Fruit fly (Drosophila melanogaster) whole organism, embryonic: Measurements from ENCODE around the gene Atu.

Experiments
- Atf-2 ChIP-seq: fragments of 200-800 bp; sonication (Bioruptor generic); optimal IDR thresholded peaks from 2 replicates; lab custom pipeline; 2016; ENCODE audit warnings: missing biosample characterization, missing genetic modification characterization
- Atf3 ChIP-seq: fragments of 200-800 bp; sonication (Bioruptor generic); optimal IDR thresholded peaks from 3 replicates; lab custom pipeline; 2016; ENCODE audit warnings: missing biosample characterization, missing genetic modification characterization
- Bdp1 ChIP-seq: fragments of 200-800 bp; sonication (Bioruptor generic); optimal IDR thresholded peaks from 3 replicates; lab custom pipeline; 2016; ENCODE audit warnings: missing biosample characterization, missing genetic modification characterization
- CG10267 ChIP-seq: fragments of 200-800 bp; sonication (Bioruptor generic); optimal IDR thresholded peaks from 2 replicates; lab custom pipeline; 2018; ENCODE audit warnings: missing biosample characterization, mild to moderate bottlenecking, missing genetic modification characterization, moderate library complexity
- CG11247 ChIP-seq: fragments of 200-800 bp; sonication (Bioruptor generic); IDR thresholded peaks from 2 replicates; pipeline ENCODE4 v1.3.6; 2022; ENCODE audit warnings: missing biosample characterization, missing genetic modification characterization
- CG17912 ChIP-seq: fragments of 200-800 bp; sonication (Bioruptor generic); optimal IDR thresholded peaks from 2 replicates; lab custom pipeline; 2018; ENCODE audit warnings: missing biosample characterization, mild to moderate bottlenecking, missing genetic modification characterization
- CG2116 ChIP-seq: fragments of 200-800 bp; sonication (Bioruptor generic); optimal IDR thresholded peaks from 3 replicates; lab custom pipeline; 2018; ENCODE audit warnings: missing biosample characterization, mild to moderate bottlenecking, missing genetic modification characterization
- CG2120 ChIP-seq: fragments of 200-800 bp; sonication (Bioruptor generic); optimal IDR thresholded peaks from 3 replicates; lab custom pipeline; 2016; ENCODE audit warnings: missing biosample characterization, missing genetic modification characterization
- CG2129 ChIP-seq: fragments of 200-800 bp; sonication (Bioruptor generic); IDR thresholded peaks from 2 replicates; pipeline ENCODE4 v1.3.6; 2022; ENCODE audit warnings: missing biosample characterization, missing genetic modification characterization; ENCODE audit not compliant: partially characterized antibody
- CG2875 ChIP-seq: fragments of 200-800 bp; sonication (Bioruptor generic); optimal IDR thresholded peaks from 2 replicates; lab custom pipeline; 2017; ENCODE audit warnings: missing biosample characterization, mild to moderate bottlenecking, missing genetic modification characterization, missing genetic modification reagents
- CG31224 ChIP-seq: fragments of 200-800 bp; sonication (Bioruptor generic); IDR thresholded peaks from 2 replicates; pipeline ENCODE4 v1.3.6; 2022; ENCODE audit warnings: missing biosample characterization, missing genetic modification characterization
- CG32532 ChIP-seq: fragments of 200-800 bp; sonication (Bioruptor generic); IDR thresholded peaks from 2 replicates; pipeline ENCODE4 v1.3.6; 2022; ENCODE audit warnings: missing biosample characterization, missing genetic modification characterization
- CG4617 ChIP-seq: fragments of 200-800 bp; sonication (Bioruptor generic); optimal IDR thresholded peaks from 3 replicates; lab custom pipeline; 2016; ENCODE audit warnings: missing biosample characterization, missing genetic modification characterization, borderline replicate concordance
- CG6689 ChIP-seq: fragments of 200-800 bp; sonication (Bioruptor generic); IDR thresholded peaks from 2 replicates; pipeline ENCODE4 v1.3.6; 2022; ENCODE audit warnings: missing biosample characterization, missing genetic modification characterization
- CG7839 ChIP-seq: fragments of 200-800 bp; sonication (Bioruptor generic); optimal IDR thresholded peaks from 3 replicates; lab custom pipeline; 2018; ENCODE audit warnings: missing biosample characterization, mild to moderate bottlenecking, missing genetic modification characterization, moderate library complexity
- CG8359 ChIP-seq: fragments of 200-800 bp; sonication (Bioruptor generic); optimal IDR thresholded peaks from 2 replicates; lab custom pipeline; 2017; ENCODE audit warnings: missing biosample characterization, mild to moderate bottlenecking, missing genetic modification characterization, borderline replicate concordance
- CG9797 ChIP-seq: fragments of 200-800 bp; sonication (Bioruptor generic); optimal IDR thresholded peaks from 3 replicates; lab custom pipeline; 2018; ENCODE audit warnings: missing biosample characterization, mild to moderate bottlenecking, missing genetic modification characterization
- CG9876 ChIP-seq: fragments of 200-800 bp; sonication (Bioruptor generic); optimal IDR thresholded peaks from 2 replicates; lab custom pipeline; 2016; ENCODE audit warnings: missing biosample characterization, missing genetic modification characterization
- CkIIα-i1 ChIP-seq: fragments of 200-800 bp; sonication (Bioruptor generic); IDR thresholded peaks from 2 replicates; pipeline ENCODE4 v1.3.6; 2022; ENCODE audit warnings: missing biosample characterization, missing genetic modification characterization
- CoRest ChIP-seq: fragments of 200-800 bp; sonication (Bioruptor generic); optimal IDR thresholded peaks from 3 replicates; lab custom pipeline; 2018; ENCODE audit warnings: missing biosample characterization, mild to moderate bottlenecking, missing genetic modification characterization, moderate library complexity
- D19A ChIP-seq: fragments of 200-800 bp; optimal IDR thresholded peaks from 3 replicates; lab custom pipeline; 2019; ENCODE audit warnings: missing biosample characterization, mild to moderate bottlenecking, missing genetic modification characterization, moderate library complexity
- Dp ChIP-seq: fragments of 200-800 bp; sonication (Bioruptor generic); optimal IDR thresholded peaks from 2 replicates; lab custom pipeline; 2018; ENCODE audit warnings: missing biosample characterization, mild to moderate bottlenecking, missing genetic modification characterization, moderate library complexity
- GATAe ChIP-seq: fragments of 200-800 bp; sonication (Bioruptor generic); conservative IDR thresholded peaks from 2 replicates; pipeline ENCODE4 v1.3.6; 2022; ENCODE audit warnings: missing biosample characterization, missing genetic modification characterization
- H15 ChIP-seq: fragments of 200-800 bp; sonication (Bioruptor generic); IDR thresholded peaks from 3 replicates; pipeline ENCODE4 v1.3.6; 2022; ENCODE audit warnings: missing biosample characterization, missing genetic modification characterization
- Lhr ChIP-seq: fragments of 200-800 bp; sonication (Bioruptor generic); optimal IDR thresholded peaks from 3 replicates; lab custom pipeline; 2017; ENCODE audit warnings: mild to moderate bottlenecking, missing biosample characterization, missing genetic modification reagents, missing genetic modification characterization
- NFAT ChIP-seq: fragments of 200-800 bp; sonication (Bioruptor generic); IDR thresholded peaks from 2 replicates; pipeline ENCODE4 v1.3.6; 2022; ENCODE audit warnings: missing biosample characterization, missing genetic modification characterization
- Poxn ChIP-seq: fragments of 200-800 bp; sonication (Bioruptor generic); IDR thresholded peaks from 2 replicates; pipeline ENCODE4 v1.3.6; 2022; ENCODE audit warnings: missing biosample characterization, missing genetic modification characterization
- Rfx ChIP-seq: fragments of 200-800 bp; sonication (Bioruptor generic); IDR thresholded peaks from 2 replicates; pipeline ENCODE4 v1.3.6; 2022; ENCODE audit warnings: missing biosample characterization, missing genetic modification characterization
- Taf1 ChIP-seq: fragments of 200-800 bp; sonication (Bioruptor generic); IDR thresholded peaks from 2 replicates; pipeline ENCODE4 v1.3.6; 2022; ENCODE audit warnings: missing biosample characterization, missing genetic modification characterization
- amos ChIP-seq: fragments of 200-800 bp; sonication (Bioruptor generic); IDR thresholded peaks from 2 replicates; pipeline ENCODE4 v1.3.6; 2022; ENCODE audit warnings: missing biosample characterization, missing genetic modification characterization; ENCODE audit not compliant: partially characterized antibody
- ash1 ChIP-seq: fragments of 200-800 bp; sonication (Bioruptor generic); optimal IDR thresholded peaks from 2 replicates; lab custom pipeline; 2018; ENCODE audit warnings: missing biosample characterization, mild to moderate bottlenecking, missing genetic modification characterization
- corto ChIP-seq: fragments of 200-800 bp; sonication (Bioruptor generic); optimal IDR thresholded peaks from 2 replicates; lab custom pipeline; 2016; ENCODE audit warnings: missing biosample characterization, mild to moderate bottlenecking, missing genetic modification characterization, moderate library complexity
- dmrt11E ChIP-seq: fragments of 200-800 bp; sonication (Bioruptor generic); optimal IDR thresholded peaks from 3 replicates; lab custom pipeline; 2018; ENCODE audit warnings: missing biosample characterization, mild to moderate bottlenecking, missing genetic modification characterization, moderate library complexity
- gcm2 ChIP-seq: fragments of 200-800 bp; sonication (Bioruptor generic); optimal IDR thresholded peaks from 2 replicates; lab custom pipeline; 2016; ENCODE audit warnings: missing biosample characterization, missing genetic modification characterization
- jumu ChIP-seq: fragments of 200-800 bp; sonication (Bioruptor generic); optimal IDR thresholded peaks from 3 replicates; lab custom pipeline; 2016; ENCODE audit warnings: missing biosample characterization, missing genetic modification characterization
- kni ChIP-seq: fragments of 200-800 bp; sonication (Bioruptor generic); optimal IDR thresholded peaks from 3 replicates; lab custom pipeline; 2017; ENCODE audit warnings: mild to moderate bottlenecking, missing biosample characterization, missing genetic modification reagents, missing genetic modification characterization
- nau ChIP-seq: fragments of 200-800 bp; sonication (Bioruptor generic); optimal IDR thresholded peaks from 3 replicates; lab custom pipeline; 2017; ENCODE audit warnings: missing biosample characterization, mild to moderate bottlenecking, missing genetic modification characterization, missing genetic modification reagents
- org-1 ChIP-seq: fragments of 200-800 bp; sonication (Bioruptor generic); optimal IDR thresholded peaks from 2 replicates; lab custom pipeline; 2017; ENCODE audit warnings: missing biosample characterization, missing genetic modification characterization
- peb ChIP-seq: fragments of 200-800 bp; sonication (Bioruptor generic); IDR thresholded peaks from 2 replicates; pipeline ENCODE4 v1.3.6; 2022; ENCODE audit warnings: missing biosample characterization, missing genetic modification characterization
- sc ChIP-seq, 3 experiments: fragments of >200 bp in 2 of 3; fragments of 200-800 bp in 1 of 3; sonication (Bioruptor generic) in 1 of 3; optimal IDR thresholded peaks; 2 replicates in 2 of 3; 3 replicates in 1 of 3; lab custom pipeline; 2017; ENCODE audit warnings: mild to moderate bottlenecking in 1 of 3, missing biosample characterization in 1 of 3, missing genetic modification characterization in 1 of 3, missing genetic modification reagents in 1 of 3
- stwl ChIP-seq: fragments of 200-800 bp; sonication (Bioruptor generic); optimal IDR thresholded peaks from 3 replicates; lab custom pipeline; 2018; ENCODE audit warnings: missing biosample characterization, mild to moderate bottlenecking, missing genetic modification characterization, moderate library complexity
- tap ChIP-seq: fragments of 200-800 bp; optimal IDR thresholded peaks from 3 replicates; lab custom pipeline; 2019; ENCODE audit warnings: missing biosample characterization, mild to moderate bottlenecking, missing genetic modification characterization, moderate library complexity
- vfl ChIP-seq: fragments of 200-800 bp; sonication (Bioruptor generic); optimal IDR thresholded peaks from 2 replicates; lab custom pipeline; 2016; ENCODE audit warnings: missing biosample characterization, missing genetic modification characterization

Atu gene

DNA sequence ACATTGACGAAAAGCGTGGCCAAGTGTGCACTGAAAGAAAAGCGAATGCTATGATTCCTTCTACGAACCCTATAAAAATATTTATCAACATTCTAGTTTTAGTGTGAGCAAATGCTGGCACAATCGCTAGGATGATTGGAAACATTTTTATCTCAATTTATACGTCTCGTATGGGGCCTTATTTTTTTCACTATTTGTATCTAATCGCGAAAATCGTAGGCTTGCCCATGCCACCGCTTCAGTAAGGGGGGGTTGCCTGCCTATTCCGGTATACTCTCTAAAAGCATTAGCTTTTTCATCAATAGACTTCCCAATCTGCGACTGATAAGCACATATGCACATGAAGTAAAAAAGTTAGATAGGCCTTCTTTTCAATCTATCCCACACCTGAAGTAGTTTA is 47.5 kb upstream of the Atu start (continued):
- TF ChIP-seq CG9876 (peak; percentile 6), CG2120 (peak; percentile 88), jumu (GFP tag; lab: Kevin White, UChicago) (peak; percentile 79), org-1 (GFP tag; lab: Kevin White, UChicago) (peak; percentile 76), GATAe (GFP tag; lab: Robert Waterston, UW) (peak; percentile 94), Atf-2 (GFP tag; lab: Kevin White, UChicago) (peak; percentile 32), CkIIα-i1 (GFP tag; lab: Robert Waterston, UW) (no peak), stwl (tag; lab: Kevin White, UChicago) (no peak), Rfx (GFP tag; lab: Robert Waterston, UW) (peak; percentile 93), CG10267 (tag; lab: Kevin White, UChicago) (peak; percentile 50), CG4617 (GFP tag; lab: Kevin White, UChicago) (no peak), ash1 (GFP tag; lab: Kevin White, UChicago) (no peak), H15 (GFP tag; lab: Robert Waterston, UW) (peak; percentile 74), gcm2 (peak; percentile 67), CG2875 (GFP tag; lab: Kevin White, UChicago) (peak; percentile 40), Bdp1 (GFP tag; lab: Kevin White, UChicago) (peak; percentile 69), Taf1 (peak; percentile 86), nau (no peak), kni (no peak), CG11247 (GFP tag; lab: Robert Waterston, UW) (peak; percentile 82), amos (GFP tag; lab: Robert Waterston, UW) (no peak), peb (GFP tag; lab: Robert Waterston, UW) (peak; percentile 79), dmrt11E (tag; lab: Kevin White, UChicago) (no peak), Poxn (peak; percentile 33; the same call in 1 of the 2 replicates), vfl (GFP tag; lab: Kevin White, UChicago) (peak; percentile 17), corto (GFP tag; lab: Kevin White, UChicago) (no peak), Atf3 (GFP tag; lab: Kevin White, UChicago) (peak; percentile 70), CoRest (tag; lab: Kevin White, UChicago) (peak; percentile 81), Lhr (peak; percentile 30), CG2129 (GFP tag; lab: Robert Waterston, UW) (no peak), CG6689 (peak; percentile 85), CG9797 (GFP tag; lab: Kevin White, UChicago) (peak; percentile 5), sc (optimal IDR thresholded peaks at IDR 0.05; lab: Kevin White, UChicago) (no peak), sc (GFP tag; optimal IDR thresholded peaks at IDR 0.05; lab: Kevin White, UChicago) (peak; percentile 74), CG31224 (GFP tag; lab: Robert Waterston, UW) (peak; percentile 72), CG32532 (peak; percentile 89), tap (peak; percentile 74), NFAT (peak; percentile 84), CG7839 (tag; lab: Kevin White, UChicago) (no peak), CG8359 (GFP tag; lab: Kevin White, UChicago) (peak; percentile 5), D19A (tag; lab: Kevin White, UChicago) (peak; percentile 60), CG17912 (no peak), CG2116 (peak; percentile 9), Dp (no peak)
